2 fruit fly cellular contexts compared by ENCODE assay signal in genomic region chr3L:22958171-22958570, dm6.
TF ChIP-seq lines count a peak whose summit lies in the region.

No protein-coding gene starts in this region.

- TF ChIP-seq CTCF in S2 (optimal IDR thresholded peaks at IDR 0.05; lab: Kevin White, UChicago): peak; percentile 71 to 85
- peak; percentile 92 for TF ChIP-seq CTCF in whole organism, embryonic (GFP tag; optimal IDR thresholded peaks at IDR 0.05; lab: Kevin White, UChicago)

TF ChIP-seq in whole organism, embryonic, 481 proteins besides CTCF, POLR2A, EP300 and RAD21:
- TF ChIP-seq Aef1 (GFP tag; IDR thresholded peaks at IDR 0.05; lab: Robert Waterston, UW) (no peak), ap (GFP tag; IDR thresholded peaks at IDR 0.05; lab: Robert Waterston, UW) (no peak), sob (GFP tag; IDR thresholded peaks at IDR 0.05; lab: Robert Waterston, UW) (no peak), Dip2 (GFP tag; IDR thresholded peaks at IDR 0.05; lab: Robert Waterston, UW) (peak; percentile 90), CG3163 (GFP tag; optimal IDR thresholded peaks at IDR 0.05; lab: Kevin White, UChicago) (no peak), CG9876 (GFP tag; optimal IDR thresholded peaks at IDR 0.05; lab: Kevin White, UChicago) (no peak), Six4 (GFP tag; optimal IDR thresholded peaks at IDR 0.05; lab: Kevin White, UChicago) (no peak), CG2199 (GFP tag; IDR thresholded peaks at IDR 0.05; lab: Robert Waterston, UW) (0 out of 3 replicates have a peak, but pooled peaks have one; percentile 20), NfI (GFP tag; optimal IDR thresholded peaks at IDR 0.05; lab: Kevin White, UChicago) (no peak), Lhr (GFP tag; optimal IDR thresholded peaks at IDR 0.05; lab: Kevin White, UChicago) (peak; percentile 26), pita (GFP tag; optimal IDR thresholded peaks at IDR 0.05; lab: Kevin White, UChicago) (peak; percentile 17), CG14014 (GFP tag; IDR thresholded peaks at IDR 0.05; lab: Robert Waterston, UW) (no peak), Atf-2 (GFP tag; optimal IDR thresholded peaks at IDR 0.05; lab: Kevin White, UChicago) (no peak), dm (GFP tag; optimal IDR thresholded peaks at IDR 0.05; lab: Kevin White, UChicago) (no peak)
